Fruit fly (Drosophila melanogaster): ENCODE measurements around the gene CG31248.

The CG31248 gene

DNA sequence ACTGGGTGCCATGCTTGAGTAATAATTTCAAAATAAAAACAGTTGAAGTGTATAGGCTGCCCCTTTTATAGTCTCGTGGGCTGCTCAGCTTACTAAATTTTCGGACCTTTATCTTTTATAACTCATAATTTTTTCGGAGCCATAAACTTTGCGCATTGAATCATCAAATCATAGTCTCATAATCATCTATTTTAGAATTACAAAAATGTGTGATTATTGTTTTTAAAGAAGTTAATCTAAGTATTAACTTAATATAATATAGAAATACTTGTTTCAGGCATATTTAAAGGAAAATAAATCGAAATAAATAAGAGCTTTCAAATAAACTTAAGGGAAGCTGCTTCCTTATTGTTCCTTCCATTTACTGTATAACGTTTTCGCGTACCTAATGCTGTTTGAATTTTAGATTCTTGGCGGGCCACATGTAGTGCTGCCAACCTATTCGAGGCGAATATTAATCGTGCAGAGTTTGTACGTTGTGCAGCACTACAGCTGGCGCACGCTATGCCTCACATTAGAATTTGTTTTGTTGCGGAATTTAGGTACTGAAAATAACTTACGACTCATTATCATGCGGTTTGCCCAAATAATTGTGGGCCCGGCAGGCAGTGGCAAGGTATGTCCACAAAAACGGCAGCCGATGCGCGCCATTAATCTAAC is 15.3 kb downstream of the CG31248 start, which contains the start of the genes CG14610 and CG2656 (continued):
- TF ChIP-seq CG11504 (tag; optimal IDR thresholded peaks at IDR 0.05): no peak
- TF ChIP-seq eve (GFP tag; optimal IDR thresholded peaks at IDR 0.05): no peak
- no peak for TF ChIP-seq Oaz (GFP tag; IDR thresholded peaks at IDR 0.05)
- TF ChIP-seq Meics (GFP tag; optimal IDR thresholded peaks at IDR 0.05): no peak
- no peak for TF ChIP-seq Optix (GFP tag; IDR thresholded peaks at IDR 0.05)
- peak in 1 of 2 experiments; percentile 63 for TF ChIP-seq bsh (GFP tag; optimal IDR thresholded peaks at IDR 0.05)
- TF ChIP-seq Hr3 (GFP tag; optimal IDR thresholded peaks at IDR 0.05): peak; percentile 81
- TF ChIP-seq CG1233 (GFP tag; optimal IDR thresholded peaks at IDR 0.05): peak; percentile 32
- TF ChIP-seq en (GFP tag; optimal IDR thresholded peaks at IDR 0.05): peak; percentile 59
- peak; percentile 62 for TF ChIP-seq CG8290 (GFP tag; optimal IDR thresholded peaks at IDR 0.05)
- peak in 1 of 2 experiments; percentile 93 for TF ChIP-seq CG8290 (tag; optimal IDR thresholded peaks at IDR 0.05)
- TF ChIP-seq dysf (GFP tag; IDR thresholded peaks at IDR 0.05): 0 out of 3 replicates have a peak, but pooled peaks have one; percentile 42
- TF ChIP-seq Hsf (GFP tag; optimal IDR thresholded peaks at IDR 0.05): peak; percentile 88
- no peak for TF ChIP-seq Tbp (GFP tag; optimal IDR thresholded peaks at IDR 0.05)
- TF ChIP-seq scrt (GFP tag; optimal IDR thresholded peaks at IDR 0.05): no peak
- TF ChIP-seq sens-2 (GFP tag; IDR thresholded peaks at IDR 0.05): no peak
- TF ChIP-seq CG6689 (GFP tag; IDR thresholded peaks at IDR 0.05): 0 out of 2 replicates have a peak, but pooled peaks have one; percentile 28
- peak; percentile 83 to 90 for TF ChIP-seq dpn (GFP tag; optimal IDR thresholded peaks at IDR 0.05)
- TF ChIP-seq HLHmδ (GFP tag; optimal IDR thresholded peaks at IDR 0.05): no peak
- TF ChIP-seq CG8089 (GFP tag; optimal IDR thresholded peaks at IDR 0.05): peak; percentile 71
- TF ChIP-seq Side (GFP tag; optimal IDR thresholded peaks at IDR 0.05): peak; percentile 68
- TF ChIP-seq CG32532 (GFP tag; IDR thresholded peaks at IDR 0.05): peak; percentile 71
- TF ChIP-seq pb (GFP tag; optimal IDR thresholded peaks at IDR 0.05): peak; percentile 77
- TF ChIP-seq CG34224 (GFP tag; IDR thresholded peaks at IDR 0.05; ENCODE audit: partially characterized antibody): peak; percentile 28; the same call in 2 of the 3 replicates
- TF ChIP-seq chn (GFP tag; optimal IDR thresholded peaks at IDR 0.05): peak; percentile 81
- peak; percentile 78 for TF ChIP-seq CG18764 (GFP tag; optimal IDR thresholded peaks at IDR 0.05)
- TF ChIP-seq CG17829 (tag; optimal IDR thresholded peaks at IDR 0.05): peak; percentile 73
- TF ChIP-seq HLH4C (GFP tag; IDR thresholded peaks at IDR 0.05; ENCODE audit: partially characterized antibody): 0 out of 3 replicates have a peak, but pooled peaks have one; percentile 34
- TF ChIP-seq CG4617 (GFP tag; optimal IDR thresholded peaks at IDR 0.05; ENCODE audit: borderline replicate concordance): peak; percentile 96
- TF ChIP-seq p53 (GFP tag; optimal IDR thresholded peaks at IDR 0.05): peak; percentile 80
- peak; percentile 51; the same call in 1 of the 2 replicates for TF ChIP-seq Ada2b (GFP tag; IDR thresholded peaks at IDR 0.05)
- TF ChIP-seq ash1 (GFP tag; optimal IDR thresholded peaks at IDR 0.05): peak; percentile 31
- peak; percentile 20 for TF ChIP-seq gcm (GFP tag; optimal IDR thresholded peaks at IDR 0.05)
- peak; percentile 53; the same call in 1 of the 2 replicates for TF ChIP-seq lmd (GFP tag; IDR thresholded peaks at IDR 0.05)
- TF ChIP-seq shn (GFP tag; optimal IDR thresholded peaks at IDR 0.05): peak; percentile 82

DNA sequence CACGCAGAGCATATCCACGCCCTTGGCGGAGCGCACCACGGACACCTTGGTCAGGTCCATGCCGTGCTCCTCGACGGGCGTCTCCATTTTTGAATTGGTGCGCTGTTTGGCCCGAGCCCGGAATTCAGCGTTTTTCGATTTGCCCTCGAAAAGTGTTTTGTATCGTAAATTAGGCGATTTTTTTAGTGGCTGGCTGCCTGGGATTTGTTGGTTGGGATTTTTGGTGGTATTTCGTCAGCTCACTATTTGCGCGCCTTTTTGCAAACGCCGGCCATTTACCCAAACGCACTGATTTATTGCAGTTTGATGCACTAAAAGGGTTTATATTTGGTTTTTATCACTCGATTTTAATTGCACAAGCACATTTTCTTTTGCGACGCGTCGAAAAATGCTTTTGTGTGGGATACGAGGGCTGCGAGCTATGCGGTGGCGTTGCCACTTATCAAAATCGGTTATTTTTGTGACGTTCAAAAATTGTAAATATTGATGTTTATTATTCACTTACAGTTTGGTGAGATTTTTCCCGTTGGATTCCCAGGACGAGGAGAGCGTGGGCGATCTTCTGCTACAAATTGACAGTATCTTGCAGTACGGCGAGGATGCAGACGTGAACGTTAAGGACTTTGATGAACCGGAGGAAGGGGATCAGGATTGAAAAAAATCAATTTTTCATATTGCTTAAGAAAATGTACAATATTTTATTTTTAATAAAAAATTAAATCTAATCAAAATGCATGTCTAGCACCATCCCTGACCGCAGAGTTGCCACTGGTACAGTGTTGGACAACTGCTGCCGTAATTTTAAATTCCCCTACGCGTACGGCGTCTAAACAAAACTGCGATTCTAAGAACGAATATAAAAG is 21.7 kb downstream of the CG31248 start, which contains the start of the genes gfzf and Sas-4:
Gene gfzf (minus strand): TSS at position 425 of the 863 bp plus-strand sequence.
Gene Sas-4 (plus strand): TSS at position 824 of the 863 bp plus-strand sequence.
- no peak for TF ChIP-seq crol (GFP tag; IDR thresholded peaks at IDR 0.05)
- TF ChIP-seq da (GFP tag; optimal IDR thresholded peaks at IDR 0.05): no peak
- peak; percentile 19 for TF ChIP-seq HmgZ (tag; optimal IDR thresholded peaks at IDR 0.05)
- peak; percentile 73 for TF ChIP-seq Ptx1 (GFP tag; IDR thresholded peaks at IDR 0.05)
- no peak for TF ChIP-seq grn (GFP tag; optimal IDR thresholded peaks at IDR 0.05)
- TF ChIP-seq CG31441 (GFP tag; IDR thresholded peaks at IDR 0.05): peak; percentile 57
- TF ChIP-seq hbn (GFP tag; IDR thresholded peaks at IDR 0.05; ENCODE audit: partially characterized antibody): no peak
- TF ChIP-seq CTCF (GFP tag; optimal IDR thresholded peaks at IDR 0.05): peak; percentile 2
- no peak for TF ChIP-seq Atf-2 (GFP tag; optimal IDR thresholded peaks at IDR 0.05)
- TF ChIP-seq abd-A (tag; optimal IDR thresholded peaks at IDR 0.05): no peak
- TF ChIP-seq maf-S (GFP tag; optimal IDR thresholded peaks at IDR 0.05): no peak
- no peak for TF ChIP-seq CG7786 (GFP tag; optimal IDR thresholded peaks at IDR 0.05)
- peak; percentile 62 for TF ChIP-seq Hr3 (GFP tag; optimal IDR thresholded peaks at IDR 0.05)
- no peak for TF ChIP-seq CG15073 (GFP tag; optimal IDR thresholded peaks at IDR 0.05)
- TF ChIP-seq chinmo (GFP tag; IDR thresholded peaks at IDR 0.05; ENCODE audit: partially characterized antibody): no peak
- peak; percentile 45 for TF ChIP-seq fd3F (GFP tag; optimal IDR thresholded peaks at IDR 0.05)

Data from whole organism, embryonic.